Fruit fly (Drosophila melanogaster): ENCODE results near the gene Dus4.
A peak's percentile ranks its signal among the peaks of the same experiment; 100 is the strongest.

The Dus4 gene

dm6 chr2L:19034213-19034929 is 28.7 kb upstream of the Dus4 start, which contains the start of the genes mib2 and CG31800 (continued):
- TF ChIP-seq CG3407 (GFP tag; optimal IDR thresholded peaks at IDR 0.05) (no peak), ap (GFP tag; IDR thresholded peaks at IDR 0.05) (no peak), CG10959 (GFP tag; IDR thresholded peaks at IDR 0.05) (no peak), Abd-B (GFP tag; optimal IDR thresholded peaks at IDR 0.05) (peak; percentile 37), GATAe (GFP tag; conservative IDR thresholded peaks at IDR 0.05) (no peak), wdn (GFP tag; IDR thresholded peaks at IDR 0.05) (no peak), Ada2b (GFP tag; IDR thresholded peaks at IDR 0.05) (no peak), MBD-R2 (GFP tag; IDR thresholded peaks at IDR 0.05) (peak; percentile 65), ase (GFP tag; IDR thresholded peaks at IDR 0.05) (no peak), crol (GFP tag; IDR thresholded peaks at IDR 0.05) (no peak), CG17829 (tag; optimal IDR thresholded peaks at IDR 0.05) (peak; percentile 35), CG14965 (GFP tag; optimal IDR thresholded peaks at IDR 0.05; ENCODE audit: borderline replicate concordance) (no peak), CG1233 (GFP tag; optimal IDR thresholded peaks at IDR 0.05) (no peak), CG9932 (GFP tag; IDR thresholded peaks at IDR 0.05) (peak; percentile 47; the same call in 1 of the 2 replicates), CG3281 (GFP tag; optimal IDR thresholded peaks at IDR 0.05) (peak; percentile 5), CG10267 (tag; optimal IDR thresholded peaks at IDR 0.05) (peak; percentile 16), HLH4C (GFP tag; IDR thresholded peaks at IDR 0.05; ENCODE audit: partially characterized antibody) (peak; percentile 89), Bdp1 (GFP tag; optimal IDR thresholded peaks at IDR 0.05) (no peak), lmd (GFP tag; IDR thresholded peaks at IDR 0.05) (no peak), BtbVII (GFP tag; optimal IDR thresholded peaks at IDR 0.05) (no peak), CG10209 (GFP tag; optimal IDR thresholded peaks at IDR 0.05) (no peak), bbx (GFP tag; IDR thresholded peaks at IDR 0.05; ENCODE audit: partially characterized antibody) (peak; percentile 91), CG1529 (GFP tag; optimal IDR thresholded peaks at IDR 0.05) (no peak), hkb (optimal IDR thresholded peaks at IDR 0.05) (no peak), hkb (GFP tag; IDR thresholded peaks at IDR 0.05) (no peak), gt (GFP tag; IDR thresholded peaks at IDR 0.05) (no peak)

dm6 chr2L:19035013-19035412 is 28.1 kb upstream of the Dus4 start:
- no peak for TF ChIP-seq Xbp1 (GFP tag; optimal IDR thresholded peaks at IDR 0.05)
- TF ChIP-seq Fer1 (GFP tag; optimal IDR thresholded peaks at IDR 0.05), result no peak
- TF ChIP-seq CG33213 (GFP tag; optimal IDR thresholded peaks at IDR 0.05), result no peak
- TF ChIP-seq cg (GFP tag; optimal IDR thresholded peaks at IDR 0.05), result peak; percentile 72
- TF ChIP-seq E2f2 (GFP tag; IDR thresholded peaks at IDR 0.05), result no peak
- TF ChIP-seq CG6272 (GFP tag; IDR thresholded peaks at IDR 0.05), result no peak
- TF ChIP-seq Meics (GFP tag; optimal IDR thresholded peaks at IDR 0.05), result no peak
- no peak for TF ChIP-seq Poxn (GFP tag; IDR thresholded peaks at IDR 0.05)
- TF ChIP-seq Deaf1 (tag; optimal IDR thresholded peaks at IDR 0.05), result peak; percentile 42
- peak; percentile 66 for TF ChIP-seq gcm (GFP tag; optimal IDR thresholded peaks at IDR 0.05)

- TF ChIP-seq Dek (tag; optimal IDR thresholded peaks at IDR 0.05), result peak; percentile 5
- TF ChIP-seq CG12659 (GFP tag; optimal IDR thresholded peaks at IDR 0.05), result peak; percentile 2
- peak; percentile 91 for TF ChIP-seq CG12769 (tag; optimal IDR thresholded peaks at IDR 0.05)
- peak; percentile 19 for TF ChIP-seq Oli (tag; optimal IDR thresholded peaks at IDR 0.05)
- peak in 1 of 2 experiments; percentile 22 for TF ChIP-seq Hr51 (GFP tag; optimal IDR thresholded peaks at IDR 0.05)
- TF ChIP-seq ATbp (GFP tag; optimal IDR thresholded peaks at IDR 0.05), result no peak
- peak; percentile 39 for TF ChIP-seq CG2120 (GFP tag; optimal IDR thresholded peaks at IDR 0.05)
- peak in 1 of 2 experiments; percentile 1 for TF ChIP-seq Eip74EF (GFP tag; optimal IDR thresholded peaks at IDR 0.05)
- TF ChIP-seq scrt (GFP tag; optimal IDR thresholded peaks at IDR 0.05), result no peak
- peak; percentile 34 for TF ChIP-seq Sox102F (GFP tag; optimal IDR thresholded peaks at IDR 0.05)
- TF ChIP-seq CG18262 (tag; optimal IDR thresholded peaks at IDR 0.05), result peak; percentile 18
- TF ChIP-seq Gsc (GFP tag; IDR thresholded peaks at IDR 0.05), result no peak
- 0 out of 2 replicates have a peak, but pooled peaks have one; percentile 15 for TF ChIP-seq rib (GFP tag; IDR thresholded peaks at IDR 0.05)
Observed at dm6 chr2L:19036105-19036714, 26.9 kb upstream of the Dus4 start.

Data from whole organism, embryonic.